Worm (Caenorhabditis elegans): ENCODE measurements around the gene ham-2.

Gene ham-2

ce11 chrX:4607300-4607699 lies 52.8 kb downstream of the ham-2 start:
- no peak for TF ChIP-seq pha-4 (tag; optimal IDR thresholded peaks at IDR 0.05)
- no peak for TF ChIP-seq fkh-6 (tag; optimal IDR thresholded peaks at IDR 0.05)
- no peak for TF ChIP-seq ceh-9 (tag; optimal IDR thresholded peaks at IDR 0.05)
- TF ChIP-seq npax-4 (tag; optimal IDR thresholded peaks at IDR 0.05), result no peak
- TF ChIP-seq ttx-3 (tag; optimal IDR thresholded peaks at IDR 0.05), result no peak
- TF ChIP-seq ztf-16 (tag; optimal IDR thresholded peaks at IDR 0.05), result no peak
- TF ChIP-seq dve-1 (tag; optimal IDR thresholded peaks at IDR 0.05), result no peak
- TF ChIP-seq pag-3 (tag; optimal IDR thresholded peaks at IDR 0.05; ENCODE audit: borderline replicate concordance), result no peak
- TF ChIP-seq nfya-1 (tag; optimal IDR thresholded peaks at IDR 0.05), result no peak
- no peak for TF ChIP-seq zip-5 (tag; optimal IDR thresholded peaks at IDR 0.05)
- TF ChIP-seq ceh-48 (tag; optimal IDR thresholded peaks at IDR 0.05), result no peak
- no peak for TF ChIP-seq odd-2 (tag; optimal IDR thresholded peaks at IDR 0.05)
- TF ChIP-seq nhr-11 (tag; optimal IDR thresholded peaks at IDR 0.05), result no peak
- no peak for TF ChIP-seq hlh-6 (tag; optimal IDR thresholded peaks at IDR 0.05)
